Fruit fly (Drosophila melanogaster) whole organism, embryonic: ENCODE data around the gene CG14194.

Experiments used
- CG10543 ChIP-seq: fragments of 200-800 bp; sonication (Bioruptor generic); optimal IDR thresholded peaks from 3 replicates; lab custom pipeline; 2017; ENCODE audit warnings: missing biosample characterization, mild to moderate bottlenecking, missing genetic modification characterization, moderate library complexity
- CG10979 ChIP-seq: fragments of 200-800 bp; sonication (Bioruptor generic); optimal IDR thresholded peaks from 2 replicates; lab custom pipeline; 2018; ENCODE audit warnings: missing biosample characterization, mild to moderate bottlenecking, missing genetic modification characterization, moderate library complexity
- CG11247 ChIP-seq: fragments of 200-800 bp; sonication (Bioruptor generic); IDR thresholded peaks from 2 replicates; pipeline ENCODE4 v1.3.6; 2022; ENCODE audit warnings: missing biosample characterization, missing genetic modification characterization
- CG12071 ChIP-seq: fragments of 200-800 bp; sonication (Bioruptor generic); optimal IDR thresholded peaks from 3 replicates; lab custom pipeline; 2018; ENCODE audit warnings: missing biosample characterization, mild to moderate bottlenecking, missing genetic modification characterization
- CG12104 ChIP-seq: fragments of 200-800 bp; sonication (Bioruptor generic); optimal IDR thresholded peaks from 3 replicates; lab custom pipeline; 2016; ENCODE audit warnings: missing biosample characterization, missing genetic modification characterization
- CG12236 ChIP-seq: fragments of 200-800 bp; sonication (Bioruptor generic); optimal IDR thresholded peaks from 2 replicates; lab custom pipeline; 2016; ENCODE audit warnings: missing biosample characterization, missing genetic modification characterization
- CG12769 ChIP-seq: fragments of 200-800 bp; sonication (Bioruptor generic); optimal IDR thresholded peaks from 2 replicates; lab custom pipeline; 2019; ENCODE audit warnings: missing biosample characterization, mild to moderate bottlenecking, missing genetic modification characterization, moderate library complexity
- CG13287 ChIP-seq: fragments of 200-800 bp; sonication (Bioruptor generic); IDR thresholded peaks from 2 replicates; pipeline ENCODE4 v1.3.6; 2022; ENCODE audit warnings: missing biosample characterization, missing genetic modification characterization; ENCODE audit not compliant: partially characterized antibody
- CG14441 ChIP-seq: fragments of 200-800 bp; sonication (Bioruptor generic); IDR thresholded peaks from 2 replicates; pipeline ENCODE4 v1.3.6; 2022; ENCODE audit warnings: missing biosample characterization, missing genetic modification characterization
- CG16863 ChIP-seq: fragments of 200-800 bp; sonication (Bioruptor generic); optimal IDR thresholded peaks from 3 replicates; lab custom pipeline; 2016; ENCODE audit warnings: missing biosample characterization, missing genetic modification characterization
- CG17361 ChIP-seq: fragments of 200-800 bp; sonication (Bioruptor generic); IDR thresholded peaks from 3 replicates; pipeline ENCODE4 v1.3.6; 2022; ENCODE audit warnings: missing biosample characterization, missing genetic modification characterization
- CG1792 ChIP-seq: fragments of 200-800 bp; sonication (Bioruptor generic); optimal IDR thresholded peaks from 2 replicates; lab custom pipeline; 2016; ENCODE audit warnings: missing biosample characterization, missing genetic modification characterization
- CG31388 ChIP-seq: fragments of 200-800 bp; sonication (Bioruptor generic); optimal IDR thresholded peaks from 2 replicates; lab custom pipeline; 2016; ENCODE audit warnings: missing biosample characterization, missing genetic modification characterization
- CG32767 ChIP-seq: fragments of 200-800 bp; sonication (Bioruptor generic); IDR thresholded peaks from 2 replicates; pipeline ENCODE4 v1.3.6; 2022; ENCODE audit warnings: missing biosample characterization, missing genetic modification characterization
- CG34422 ChIP-seq: fragments of 200-800 bp; sonication (Bioruptor generic); IDR thresholded peaks from 3 replicates; pipeline ENCODE4 v1.3.6; 2022; ENCODE audit warnings: missing biosample characterization, missing genetic modification characterization
- CG3995 ChIP-seq: fragments of 200-800 bp; sonication (Bioruptor generic); optimal IDR thresholded peaks from 3 replicates; lab custom pipeline; 2016; ENCODE audit warnings: missing biosample characterization, missing genetic modification characterization
- CG42726 ChIP-seq: fragments of 200-800 bp; sonication (Bioruptor generic); IDR thresholded peaks from 2 replicates; pipeline ENCODE4 v1.3.6; 2022; ENCODE audit warnings: missing biosample characterization, missing genetic modification characterization; ENCODE audit not compliant: partially characterized antibody
- CG4617 ChIP-seq: fragments of 200-800 bp; sonication (Bioruptor generic); optimal IDR thresholded peaks from 3 replicates; lab custom pipeline; 2016; ENCODE audit warnings: missing biosample characterization, missing genetic modification characterization, borderline replicate concordance
- CG6689 ChIP-seq: fragments of 200-800 bp; sonication (Bioruptor generic); IDR thresholded peaks from 2 replicates; pipeline ENCODE4 v1.3.6; 2022; ENCODE audit warnings: missing biosample characterization, missing genetic modification characterization
- CG7372 ChIP-seq: fragments of 200-800 bp; sonication (Bioruptor generic); IDR thresholded peaks from 2 replicates; pipeline ENCODE4 v1.3.6; 2022; ENCODE audit warnings: missing biosample characterization, missing genetic modification characterization
- CG8359 ChIP-seq: fragments of 200-800 bp; sonication (Bioruptor generic); optimal IDR thresholded peaks from 2 replicates; lab custom pipeline; 2017; ENCODE audit warnings: missing biosample characterization, mild to moderate bottlenecking, missing genetic modification characterization, borderline replicate concordance
- CG8478 ChIP-seq: fragments of >200 bp; optimal IDR thresholded peaks from 2 replicates; lab custom pipeline; 2018
- D ChIP-seq, 2 experiments: fragments of 200-800 bp in 1 of 2; fragments of >200 bp in 1 of 2; sonication (Bioruptor generic) in 1 of 2; optimal IDR thresholded peaks; 2 replicates in 1 of 2; 3 replicates in 1 of 2; lab custom pipeline; 2017; ENCODE audit warnings: mild to moderate bottlenecking in 1 of 2, missing biosample characterization in 1 of 2, missing genetic modification characterization in 1 of 2, missing genetic modification reagents in 1 of 2
- Dad ChIP-seq: fragments of 200-800 bp; sonication (Bioruptor generic); optimal IDR thresholded peaks from 3 replicates; lab custom pipeline; 2016; ENCODE audit warnings: missing biosample characterization, missing genetic modification characterization
- Eip74EF ChIP-seq, 2 experiments: fragments of 200-800 bp in 1 of 2; fragments of >200 bp in 1 of 2; sonication (Bioruptor generic) in 1 of 2; optimal IDR thresholded peaks; 2 replicates each; lab custom pipeline; 2017 to 2019; ENCODE audit warnings: missing biosample characterization in 2 of 2, missing genetic modification characterization in 2 of 2, mild to moderate bottlenecking in 1 of 2, moderate library complexity in 1 of 2
- H2.0 ChIP-seq: fragments of 200-800 bp; sonication (Bioruptor generic); IDR thresholded peaks from 2 replicates; pipeline ENCODE4 v1.3.6; 2022; ENCODE audit warnings: missing biosample characterization, missing genetic modification characterization
- HLH3B ChIP-seq: fragments of 200-800 bp; sonication (Bioruptor generic); IDR thresholded peaks from 2 replicates; pipeline ENCODE4 v1.3.6; 2022; ENCODE audit warnings: missing biosample characterization, missing genetic modification characterization
- Hr3 ChIP-seq: fragments of 200-800 bp; sonication (Bioruptor generic); optimal IDR thresholded peaks from 3 replicates; lab custom pipeline; 2016; ENCODE audit warnings: missing biosample characterization, missing genetic modification characterization
- Kr ChIP-seq: fragments of 200-800 bp; sonication (Bioruptor generic); optimal IDR thresholded peaks from 2 replicates; lab custom pipeline; 2017; ENCODE audit warnings: missing biosample characterization, mild to moderate bottlenecking, missing genetic modification characterization
- Mes4 ChIP-seq: fragments of 200-800 bp; sonication (Bioruptor generic); optimal IDR thresholded peaks from 2 replicates; lab custom pipeline; 2016; ENCODE audit warnings: missing biosample characterization, missing genetic modification characterization
- NK7.1 ChIP-seq: fragments of 200-800 bp; sonication (Bioruptor generic); optimal IDR thresholded peaks from 3 replicates; lab custom pipeline; 2016; ENCODE audit warnings: missing biosample characterization, missing genetic modification characterization
- Sry-δ ChIP-seq: fragments of 200-800 bp; sonication (Bioruptor generic); optimal IDR thresholded peaks from 2 replicates; lab custom pipeline; 2016; ENCODE audit warnings: missing biosample characterization, missing genetic modification characterization
- Ssrp ChIP-seq: fragments of 200-800 bp; sonication (Bioruptor generic); optimal IDR thresholded peaks from 2 replicates; lab custom pipeline; 2018; ENCODE audit warnings: missing biosample characterization, mild to moderate bottlenecking, missing genetic modification characterization, moderate library complexity
- Trl ChIP-seq, 3 experiments: fragments of >200 bp in 2 of 3; fragments of 200-800 bp in 1 of 3; sonication (Bioruptor generic) in 1 of 3; optimal IDR thresholded peaks; 2 replicates in 1 of 3; 3 replicates in 2 of 3; lab custom pipeline; 2016 to 2017; ENCODE audit warnings: missing biosample characterization in 1 of 3, missing genetic modification characterization in 1 of 3
- Vsx1 ChIP-seq: fragments of 200-800 bp; sonication (Bioruptor generic); optimal IDR thresholded peaks from 2 replicates; lab custom pipeline; 2017; ENCODE audit warnings: missing biosample characterization, mild to moderate bottlenecking, missing genetic modification characterization, missing genetic modification reagents
- cas ChIP-seq: fragments of 200-800 bp; sonication (Bioruptor generic); IDR thresholded peaks from 2 replicates; pipeline ENCODE4 v1.3.6; 2022; ENCODE audit warnings: missing biosample characterization, missing genetic modification characterization
- chn ChIP-seq: fragments of 200-800 bp; sonication (Bioruptor generic); optimal IDR thresholded peaks from 2 replicates; lab custom pipeline; 2016; ENCODE audit warnings: missing biosample characterization, missing genetic modification characterization
- croc ChIP-seq: fragments of 200-800 bp; sonication (Bioruptor generic); conservative IDR thresholded peaks from 3 replicates; pipeline ENCODE4 v1.3.6; 2022; ENCODE audit warnings: missing biosample characterization, missing genetic modification characterization
- crp ChIP-seq, 2 experiments: fragments of 200-800 bp; sonication (Bioruptor generic); optimal IDR thresholded peaks; 2 replicates in 1 of 2; 3 replicates in 1 of 2; lab custom pipeline; 2017; ENCODE audit warnings: missing biosample characterization in 2 of 2, missing genetic modification characterization in 2 of 2, mild to moderate bottlenecking in 1 of 2, moderate library complexity in 1 of 2
- eve ChIP-seq, 2 experiments: fragments of >200 bp; optimal IDR thresholded peaks; 2 replicates each; lab custom pipeline; 2017; ENCODE audit warnings: missing biosample characterization in 2 of 2, missing genetic modification characterization in 2 of 2
- gsb-n ChIP-seq: fragments of 200-800 bp; sonication (Bioruptor generic); optimal IDR thresholded peaks from 3 replicates; lab custom pipeline; 2018; ENCODE audit warnings: missing biosample characterization, mild to moderate bottlenecking, missing genetic modification characterization
- hth ChIP-seq: fragments of >200 bp; optimal IDR thresholded peaks from 2 replicates; lab custom pipeline; 2017; ENCODE audit warnings: inconsistent platforms
- oc ChIP-seq: fragments of 200-800 bp; sonication (Bioruptor generic); optimal IDR thresholded peaks from 2 replicates; lab custom pipeline; 2018; ENCODE audit warnings: missing biosample characterization, mild to moderate bottlenecking, missing genetic modification characterization, moderate library complexity
- onecut ChIP-seq: fragments of 200-800 bp; sonication (Bioruptor generic); IDR thresholded peaks from 2 replicates; pipeline ENCODE4 v1.3.6; 2022; ENCODE audit warnings: missing biosample characterization, missing genetic modification characterization
- otp ChIP-seq: fragments of 200-800 bp; sonication (Bioruptor generic); IDR thresholded peaks from 3 replicates; pipeline ENCODE4, ENCODE4 v1.3.6; 2022; ENCODE audit warnings: missing biosample characterization, missing genetic modification characterization
- pb ChIP-seq: fragments of 200-800 bp; sonication (Bioruptor generic); optimal IDR thresholded peaks from 3 replicates; lab custom pipeline; 2016; ENCODE audit warnings: missing biosample characterization, missing genetic modification characterization
- phol ChIP-seq: fragments of 200-800 bp; sonication (Bioruptor generic); optimal IDR thresholded peaks from 3 replicates; lab custom pipeline; 2018; ENCODE audit warnings: missing biosample characterization, mild to moderate bottlenecking, missing genetic modification characterization, moderate library complexity
- tgo ChIP-seq: fragments of 200-800 bp; sonication (Bioruptor generic); IDR thresholded peaks from 3 replicates; pipeline ENCODE4 v1.3.6; 2022; ENCODE audit warnings: missing biosample characterization, missing genetic modification characterization
- yki ChIP-seq: fragments of >200 bp; optimal IDR thresholded peaks from 3 replicates; lab custom pipeline; 2018

CG14194 gene

dm6 chrX:19179696-19180255 is 13.6 kb upstream of the CG14194 start, which contains the start of the genes CG7556 and CG7453 (continued):
- no peak for TF ChIP-seq CG12769 (tag; lab: Kevin White, UChicago)
- no peak for TF ChIP-seq cas (GFP tag; lab: Robert Waterston, UW)
- TF ChIP-seq CG42726 (GFP tag; lab: Robert Waterston, UW) = no peak
- TF ChIP-seq CG10543 (GFP tag; lab: Kevin White, UChicago) = peak; percentile 81
- TF ChIP-seq tgo (GFP tag; lab: Robert Waterston, UW) = peak; percentile 60
- TF ChIP-seq CG16863 (GFP tag; lab: Kevin White, UChicago) = peak; percentile 73
- no peak for TF ChIP-seq Vsx1 (GFP tag; lab: Kevin White, UChicago)
- peak; percentile 80 for TF ChIP-seq phol (tag; lab: Kevin White, UChicago)
- no peak for TF ChIP-seq eve (GFP tag; optimal IDR thresholded peaks at IDR 0.05; lab: Kevin White, UChicago)
- TF ChIP-seq CG32767 (GFP tag; lab: Robert Waterston, UW) = peak; percentile 43; the same call in 1 of the 2 replicates
- TF ChIP-seq Eip74EF (GFP tag; optimal IDR thresholded peaks at IDR 0.05; lab: Kevin White, UChicago) = peak in 1 of 2 experiments; percentile 51
- peak; percentile 9 for TF ChIP-seq CG31388 (GFP tag; lab: Kevin White, UChicago)
- peak; percentile 49; the same call in 1 of the 2 replicates for TF ChIP-seq CG11247 (GFP tag; lab: Robert Waterston, UW)
- peak; percentile 66 for TF ChIP-seq CG10979 (tag; lab: Kevin White, UChicago)
- TF ChIP-seq gsb-n (tag; lab: Kevin White, UChicago) = peak; percentile 57
- no peak for TF ChIP-seq CG1792 (GFP tag; lab: Kevin White, UChicago)
- peak; percentile 72 for TF ChIP-seq chn (GFP tag; lab: Kevin White, UChicago)
- TF ChIP-seq Sry-δ (GFP tag; lab: Kevin White, UChicago) = peak; percentile 67
- no peak for TF ChIP-seq CG12071
- TF ChIP-seq CG14441 (GFP tag; lab: Robert Waterston, UW) = peak; percentile 57; the same call in 1 of the 2 replicates
- TF ChIP-seq HLH3B = peak; percentile 61; the same call in 1 of the 2 replicates
- TF ChIP-seq CG34422 = peak; percentile 43; the same call in 1 of the 3 replicates
- TF ChIP-seq Kr (GFP tag; lab: Kevin White, UChicago) = no peak
- 0 out of 2 replicates have a peak, but pooled peaks have one; percentile 9 for TF ChIP-seq onecut (GFP tag; lab: Robert Waterston, UW)
- peak; percentile 61 for TF ChIP-seq CG12104 (GFP tag; lab: Kevin White, UChicago)
- TF ChIP-seq croc (GFP tag; lab: Robert Waterston, UW) = peak; percentile 56; the same call in 2 of the 3 replicates
- TF ChIP-seq oc = no peak
- TF ChIP-seq pb (GFP tag; lab: Kevin White, UChicago) = peak; percentile 45
- TF ChIP-seq Trl (optimal IDR thresholded peaks at IDR 0.05; lab: Kevin White, UChicago) = no peak
- TF ChIP-seq Trl (GFP tag; optimal IDR thresholded peaks at IDR 0.05; lab: Kevin White, UChicago) = peak; percentile 62
- TF ChIP-seq H2.0 (GFP tag; lab: Robert Waterston, UW) = peak; percentile 57
- TF ChIP-seq Hr3 (GFP tag; lab: Kevin White, UChicago) = peak; percentile 77
- no peak for TF ChIP-seq hth (lab: Kevin White, UChicago)
- 0 out of 2 replicates have a peak, but pooled peaks have one; percentile 21 for TF ChIP-seq CG7372 (GFP tag; lab: Robert Waterston, UW)
- no peak for TF ChIP-seq CG8478
- peak; percentile 76 for TF ChIP-seq CG6689 (GFP tag; lab: Robert Waterston, UW)
- peak; percentile 15 to 85 for TF ChIP-seq crp (GFP tag; optimal IDR thresholded peaks at IDR 0.05; lab: Kevin White, UChicago)
- TF ChIP-seq D (optimal IDR thresholded peaks at IDR 0.05; lab: Kevin White, UChicago) = no peak
- peak; percentile 56 for TF ChIP-seq D (GFP tag; optimal IDR thresholded peaks at IDR 0.05; lab: Kevin White, UChicago)
- TF ChIP-seq CG3995 = peak; percentile 23
- peak; percentile 84; the same call in 2 of the 3 replicates for TF ChIP-seq CG17361 (GFP tag; lab: Robert Waterston, UW)
- TF ChIP-seq NK7.1 (GFP tag; lab: Kevin White, UChicago) = peak; percentile 50
- peak; percentile 70 for TF ChIP-seq Ssrp (tag; lab: Kevin White, UChicago)
- no peak for TF ChIP-seq yki (lab: Kevin White, UChicago)
- peak; percentile 38 for TF ChIP-seq CG4617 (GFP tag; lab: Kevin White, UChicago)
- TF ChIP-seq CG12236 (GFP tag; lab: Kevin White, UChicago) = peak; percentile 65
- TF ChIP-seq CG13287 (GFP tag; lab: Robert Waterston, UW) = 0 out of 2 replicates have a peak, but pooled peaks have one; percentile 14
- TF ChIP-seq Dad (GFP tag; lab: Kevin White, UChicago) = peak; percentile 19
- peak; percentile 54 for TF ChIP-seq Mes4 (GFP tag; lab: Kevin White, UChicago)
- no peak for TF ChIP-seq CG8359
- no peak for TF ChIP-seq otp (GFP tag; lab: Robert Waterston, UW)
